Fruit fly (Drosophila melanogaster): ENCODE data around the gene CG10555.

Gene CG10555

dm6 chrX:8420772-8421448 lies 22.2 kb downstream of the CG10555 start (continued):
- peak; percentile 60 for TF ChIP-seq stwl (tag; optimal IDR thresholded peaks at IDR 0.05)
- 0 out of 3 replicates have a peak, but pooled peaks have one; percentile 14 for TF ChIP-seq z (GFP tag; IDR thresholded peaks at IDR 0.05)
- peak; percentile 93 for TF ChIP-seq CG15479 (GFP tag; optimal IDR thresholded peaks at IDR 0.05)
- peak; percentile 30 for TF ChIP-seq CG12769 (tag; optimal IDR thresholded peaks at IDR 0.05)
- TF ChIP-seq Blimp-1 (GFP tag; optimal IDR thresholded peaks at IDR 0.05) = peak; percentile 16
- peak; percentile 44 for TF ChIP-seq cad (GFP tag; optimal IDR thresholded peaks at IDR 0.05)
- TF ChIP-seq chm (GFP tag; IDR thresholded peaks at IDR 0.05) = peak; percentile 77
- peak; percentile 48; the same call in 1 of the 2 replicates for TF ChIP-seq Adf1 (GFP tag; IDR thresholded peaks at IDR 0.05)
- TF ChIP-seq PHDP (tag; optimal IDR thresholded peaks at IDR 0.05) = peak; percentile 13
- TF ChIP-seq pros (GFP tag; optimal IDR thresholded peaks at IDR 0.05) = peak; percentile 1
- peak; percentile 23 for TF ChIP-seq CG1529 (GFP tag; optimal IDR thresholded peaks at IDR 0.05)
- peak; percentile 49 for TF ChIP-seq Med (GFP tag)
- peak; percentile 50; the same call in 1 of the 2 replicates for TF ChIP-seq Atf6 (GFP tag; IDR thresholded peaks at IDR 0.05)
- TF ChIP-seq CG32532 (GFP tag; IDR thresholded peaks at IDR 0.05) = peak; percentile 76
- TF ChIP-seq HLHmδ (GFP tag; optimal IDR thresholded peaks at IDR 0.05) = peak; percentile 40
- peak; percentile 50; the same call in 1 of the 3 replicates for TF ChIP-seq ken (GFP tag; IDR thresholded peaks at IDR 0.05)
- TF ChIP-seq lola (GFP tag; optimal IDR thresholded peaks at IDR 0.05) = peak in 1 of 3 experiments; percentile 43
- TF ChIP-seq kah (GFP tag; optimal IDR thresholded peaks at IDR 0.05) = peak; percentile 27

dm6 chrX:8421449-8421795 lies 22.7 kb downstream of the CG10555 start:
- TF ChIP-seq zfh1 (GFP tag; IDR thresholded peaks at IDR 0.05) = no peak
- TF ChIP-seq CG7372 (GFP tag; IDR thresholded peaks at IDR 0.05) = no peak
- TF ChIP-seq hbn (GFP tag; IDR thresholded peaks at IDR 0.05; ENCODE audit: partially characterized antibody) = 0 out of 2 replicates have a peak, but pooled peaks have one; percentile 5
- peak; percentile 10 for TF ChIP-seq cg (GFP tag; optimal IDR thresholded peaks at IDR 0.05)
- TF ChIP-seq sqz (GFP tag; optimal IDR thresholded peaks at IDR 0.05) = peak; percentile 7
- TF ChIP-seq inv (GFP tag; IDR thresholded peaks at IDR 0.05; ENCODE audit: partially characterized antibody) = no peak
- TF ChIP-seq CG16813 (GFP tag; IDR thresholded peaks at IDR 0.05; ENCODE audit: partially characterized antibody) = no peak
- no peak for TF ChIP-seq CrebB (tag; optimal IDR thresholded peaks at IDR 0.05)
- TF ChIP-seq Hr39 (optimal IDR thresholded peaks at IDR 0.05) = peak; percentile 86

dm6 chrX:8422643-8423042 lies 23.9 kb downstream of the CG10555 start:
- TF ChIP-seq CG16813 (GFP tag; IDR thresholded peaks at IDR 0.05; ENCODE audit: partially characterized antibody) = 0 out of 3 replicates have a peak, but pooled peaks have one; percentile 12
- no peak for TF ChIP-seq E2f2 (GFP tag; IDR thresholded peaks at IDR 0.05)
- no peak for TF ChIP-seq Stat92E (GFP tag; optimal IDR thresholded peaks at IDR 0.05)
- TF ChIP-seq gsb (GFP tag; IDR thresholded peaks at IDR 0.05) = no peak
- no peak for TF ChIP-seq Gug (GFP tag; IDR thresholded peaks at IDR 0.05)
- no peak for TF ChIP-seq CG15073 (GFP tag; optimal IDR thresholded peaks at IDR 0.05)
- no peak for TF ChIP-seq Sry-β (GFP tag; optimal IDR thresholded peaks at IDR 0.05)
- TF ChIP-seq CG12744 (GFP tag; optimal IDR thresholded peaks at IDR 0.05) = no peak
- TF ChIP-seq Gsc (GFP tag; IDR thresholded peaks at IDR 0.05) = no peak
- no peak for TF ChIP-seq tx (GFP tag; optimal IDR thresholded peaks at IDR 0.05)
- no peak for TF ChIP-seq slou (GFP tag; optimal IDR thresholded peaks at IDR 0.05)
- TF ChIP-seq Dll (GFP tag; IDR thresholded peaks at IDR 0.05; ENCODE audit: partially characterized antibody) = peak; percentile 62; the same call in 2 of the 4 replicates
- no peak for TF ChIP-seq Rfx (GFP tag; IDR thresholded peaks at IDR 0.05)
- peak; percentile 49 for TF ChIP-seq BEAF-32 (GFP tag; optimal IDR thresholded peaks at IDR 0.05)
- TF ChIP-seq CG13424 (tag; optimal IDR thresholded peaks at IDR 0.05) = no peak
- no peak for TF ChIP-seq CG17328 (GFP tag; IDR thresholded peaks at IDR 0.05)
- TF ChIP-seq ci (GFP tag; IDR thresholded peaks at IDR 0.05) = no peak
- TF ChIP-seq tup (GFP tag; optimal IDR thresholded peaks at IDR 0.05) = no peak
- peak; percentile 47; the same call in 2 of the 3 replicates for TF ChIP-seq Doc3 (GFP tag; IDR thresholded peaks at IDR 0.05; ENCODE audit: partially characterized antibody)
- no peak for TF ChIP-seq CG10654 (GFP tag; optimal IDR thresholded peaks at IDR 0.05)
- TF ChIP-seq CG14667 (GFP tag; IDR thresholded peaks at IDR 0.05) = no peak
- peak; percentile 40; the same call in 1 of the 3 replicates for TF ChIP-seq CG6791 (GFP tag; IDR thresholded peaks at IDR 0.05; ENCODE audit: partially characterized antibody)
